Worm (Caenorhabditis elegans): ENCODE measurements around the gene cya-1.

The cya-1 gene

DNA sequence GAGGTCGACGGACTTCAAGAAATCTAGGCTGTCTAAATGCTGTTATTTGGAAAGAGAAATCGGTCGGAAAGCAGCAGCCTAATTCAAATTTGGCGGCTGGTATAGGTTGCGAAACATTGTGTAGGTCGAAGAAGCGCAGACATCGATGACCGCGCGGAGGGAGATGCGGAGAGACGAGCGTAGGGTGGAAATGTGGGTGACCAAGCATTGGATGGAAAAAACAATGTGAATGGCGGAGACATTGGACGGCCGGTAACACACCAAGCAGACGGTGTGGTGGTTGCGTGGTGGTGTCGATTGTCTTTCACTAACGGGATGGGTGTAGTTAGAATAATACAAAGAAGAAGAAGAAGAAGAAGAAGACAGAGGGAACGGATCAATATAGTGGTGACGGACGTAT is 3.4 kb upstream of the cya-1 start:
- TF ChIP-seq lin-39 (tag; optimal IDR thresholded peaks at IDR 0.05) (no peak), ztf-4 (tag; optimal IDR thresholded peaks at IDR 0.05) (no peak), Y55F3AM.14 (GFP tag; optimal IDR thresholded peaks at IDR 0.05) (no peak), nhr-129 (tag; optimal IDR thresholded peaks at IDR 0.05) (no peak), dmd-4 (tag; optimal IDR thresholded peaks at IDR 0.05) (no peak), unc-39 (tag; optimal IDR thresholded peaks at IDR 0.05) (no peak), mbf-1 (tag; optimal IDR thresholded peaks at IDR 0.05) (no peak), sma-3 (GFP tag; optimal IDR thresholded peaks at IDR 0.05) (no peak), mdl-1 (tag; optimal IDR thresholded peaks at IDR 0.05) (no peak), nhr-11 (tag; optimal IDR thresholded peaks at IDR 0.05) (no peak), nhr-25 (tag; optimal IDR thresholded peaks at IDR 0.05) (no peak), nhr-12 (tag; optimal IDR thresholded peaks at IDR 0.05) (no peak), F13H6.1 (tag; optimal IDR thresholded peaks at IDR 0.05) (no peak), C34F6.9 (tag; optimal IDR thresholded peaks at IDR 0.05) (no peak), fos-1 (tag; optimal IDR thresholded peaks at IDR 0.05) (no peak), gmeb-1 (tag; optimal IDR thresholded peaks at IDR 0.05) (no peak), egl-27 (tag; optimal IDR thresholded peaks at IDR 0.05) (no peak), mab-5 (tag; optimal IDR thresholded peaks at IDR 0.05) (no peak)

DNA sequence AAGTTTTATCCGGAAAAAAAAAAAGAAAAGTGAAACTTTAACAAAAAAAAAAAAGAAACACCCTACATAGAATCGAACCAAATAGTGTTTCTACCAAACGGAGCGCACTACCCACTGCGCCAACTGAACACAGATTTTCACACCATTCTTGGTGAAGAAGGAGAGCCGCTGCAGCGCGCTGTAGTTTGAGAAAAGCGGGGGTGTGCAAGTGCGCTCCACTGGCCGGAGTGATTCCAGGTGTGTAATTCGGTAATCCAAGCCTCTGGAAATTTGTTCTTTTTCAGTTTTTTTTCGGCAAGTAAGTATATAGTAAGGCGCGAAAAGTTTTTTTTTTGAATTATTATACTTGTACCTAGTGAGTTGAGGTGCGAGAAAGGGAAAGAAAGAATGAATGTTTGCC is 1.8 kb upstream of the cya-1 start:
- peak; percentile 19 for TF ChIP-seq unc-55 (GFP tag; optimal IDR thresholded peaks at IDR 0.05)

DNA sequence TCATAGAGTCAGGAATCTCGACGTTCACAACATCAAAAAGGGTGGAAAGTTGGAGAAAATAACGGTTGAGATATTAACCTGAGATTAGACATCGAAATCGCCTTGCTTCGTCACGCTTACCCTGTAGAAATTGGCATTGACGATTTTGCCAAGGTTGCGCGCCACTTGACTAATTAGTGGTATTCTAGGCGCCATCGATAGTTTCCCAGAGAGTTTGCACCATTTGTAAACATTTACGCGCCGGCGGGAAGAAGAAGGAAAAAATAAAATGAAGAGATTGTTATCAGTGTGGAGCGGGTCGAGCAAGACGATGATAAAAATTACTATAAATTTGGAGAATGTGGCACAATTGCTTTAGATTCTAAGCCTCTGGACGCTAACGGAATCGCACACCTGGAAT is 1.2 kb upstream of the cya-1 start:
- peak; percentile 81 for TF ChIP-seq ceh-16 (tag; optimal IDR thresholded peaks at IDR 0.05)
- TF ChIP-seq lin-11 (tag; optimal IDR thresholded peaks at IDR 0.05), result no peak

DNA sequence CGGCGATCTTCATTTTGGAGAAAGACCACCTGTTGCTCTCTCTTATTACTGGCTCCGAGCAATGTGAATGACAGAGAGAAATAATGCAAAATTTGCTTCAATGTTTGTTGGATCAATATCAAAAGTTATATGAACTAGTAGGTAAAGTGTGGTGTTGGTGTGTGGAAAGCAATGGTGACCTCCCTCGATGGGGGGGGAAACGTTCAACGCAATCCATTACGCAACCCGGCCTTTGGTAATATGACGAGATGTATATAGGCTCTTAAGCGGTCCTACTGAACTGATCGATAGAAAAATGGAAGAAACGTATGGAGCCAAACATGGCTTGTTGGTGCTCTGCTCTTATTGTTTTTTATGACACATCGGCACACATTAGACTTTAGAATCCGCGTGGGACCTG is 654 bp upstream of the cya-1 start:
- no peak for TF ChIP-seq lsy-2 (tag; optimal IDR thresholded peaks at IDR 0.05)
- TF ChIP-seq unc-62 (GFP tag; optimal IDR thresholded peaks at IDR 0.05), result no peak
- no peak for TF ChIP-seq blmp-1 (tag; optimal IDR thresholded peaks at IDR 0.05; ENCODE audit: insufficient read depth)
- TF ChIP-seq nhr-237 (tag; optimal IDR thresholded peaks at IDR 0.05), result no peak
- TF ChIP-seq alr-1 (tag; optimal IDR thresholded peaks at IDR 0.05), result no peak
- TF ChIP-seq unc-39 (tag; optimal IDR thresholded peaks at IDR 0.05), result no peak
- TF ChIP-seq ztf-11 (tag; optimal IDR thresholded peaks at IDR 0.05), result no peak
- no peak for TF ChIP-seq sem-4 (tag; optimal IDR thresholded peaks at IDR 0.05)
- no peak for TF ChIP-seq nhr-11 (tag; optimal IDR thresholded peaks at IDR 0.05)
- TF ChIP-seq unc-55 (GFP tag; optimal IDR thresholded peaks at IDR 0.05), result no peak
- TF ChIP-seq ama-1 (optimal IDR thresholded peaks at IDR 0.05), result no peak

DNA sequence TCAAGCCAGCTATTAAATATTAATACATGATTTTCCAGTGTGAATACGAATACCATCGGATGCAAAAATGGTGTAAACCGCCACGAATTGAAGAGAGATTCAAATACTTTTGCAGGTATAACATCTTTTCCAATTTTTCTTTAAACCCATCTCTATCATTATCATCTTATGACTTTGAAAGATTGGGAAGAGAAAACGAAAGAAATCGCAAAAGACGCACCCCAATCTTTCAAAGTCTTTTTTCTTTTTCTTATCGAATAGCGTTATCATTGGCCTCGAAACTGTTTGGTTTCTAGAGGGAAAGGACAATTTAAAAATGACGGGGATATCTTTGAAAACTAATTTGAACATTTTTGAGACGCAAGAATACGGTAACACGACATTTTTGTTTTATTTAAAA is 3.4 kb downstream of the cya-1 start:
- TF ChIP-seq ceh-16 (tag; optimal IDR thresholded peaks at IDR 0.05) (no peak), nhr-23 (tag; optimal IDR thresholded peaks at IDR 0.05) (no peak), snpc-4 (tag; optimal IDR thresholded peaks at IDR 0.05) (no peak), mbf-1 (tag; optimal IDR thresholded peaks at IDR 0.05) (no peak), nhr-129 (tag; optimal IDR thresholded peaks at IDR 0.05) (no peak), nhr-10 (tag; optimal IDR thresholded peaks at IDR 0.05) (no peak), mab-5 (tag; optimal IDR thresholded peaks at IDR 0.05) (no peak), sma-3 (GFP tag; optimal IDR thresholded peaks at IDR 0.05) (no peak), ztf-4 (tag; optimal IDR thresholded peaks at IDR 0.05) (no peak)

DNA sequence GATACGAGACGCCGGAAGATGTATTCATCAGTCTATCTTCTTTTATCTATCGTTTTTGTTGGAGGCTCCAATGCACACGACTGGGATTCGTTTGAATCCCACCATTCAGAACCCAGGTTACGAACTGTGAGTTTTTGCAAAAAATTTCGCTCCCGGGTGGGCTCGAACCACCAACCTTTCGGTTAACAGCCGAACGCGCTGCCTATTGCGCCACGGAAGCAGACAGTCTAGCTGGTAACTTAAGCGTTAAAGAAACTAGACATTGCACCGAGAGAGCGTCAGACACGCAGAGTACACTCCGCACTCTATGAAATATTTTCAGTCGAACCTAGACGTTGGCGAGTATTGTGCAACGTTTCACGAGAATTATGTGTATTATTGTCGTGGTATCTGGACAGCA is 5.0 kb downstream of the cya-1 start:
- TF ChIP-seq F13H6.1 (tag; optimal IDR thresholded peaks at IDR 0.05), result peak; percentile 23
- peak; percentile 75 for TF ChIP-seq nhr-129 (tag; optimal IDR thresholded peaks at IDR 0.05)
- peak; percentile 13 for TF ChIP-seq fos-1 (tag; optimal IDR thresholded peaks at IDR 0.05)
- peak; percentile 56 for TF ChIP-seq gmeb-1 (tag; optimal IDR thresholded peaks at IDR 0.05)
- peak; percentile 27 for TF ChIP-seq sma-9 (GFP tag; optimal IDR thresholded peaks at IDR 0.05)
- no peak for TF ChIP-seq sma-9 (tag; optimal IDR thresholded peaks at IDR 0.05)
- TF ChIP-seq unc-55 (GFP tag; optimal IDR thresholded peaks at IDR 0.05), result peak; percentile 57
- peak; percentile 4 for TF ChIP-seq sma-3 (GFP tag; optimal IDR thresholded peaks at IDR 0.05)
- TF ChIP-seq Y55F3AM.14 (GFP tag; optimal IDR thresholded peaks at IDR 0.05), result peak; percentile 9
- no peak for TF ChIP-seq unc-62 (GFP tag; optimal IDR thresholded peaks at IDR 0.05)
- TF ChIP-seq lin-39 (tag; optimal IDR thresholded peaks at IDR 0.05), result no peak
- no peak for TF ChIP-seq ZK546.5 (tag; optimal IDR thresholded peaks at IDR 0.05)
